Fruit fly (Drosophila melanogaster) whole organism, embryonic: ENCODE data around the gene Mst85C.
A peak's percentile ranks its signal among the peaks of the same experiment; 100 is the strongest.

Source experiments
- Atf3 ChIP-seq: fragments of 200-800 bp; sonication (Bioruptor generic); optimal IDR thresholded peaks from 3 replicates; lab custom pipeline; 2016; ENCODE audit warnings: missing biosample characterization, missing genetic modification characterization
- B-H2 ChIP-seq: fragments of 200-800 bp; sonication (Bioruptor generic); optimal IDR thresholded peaks from 2 replicates; lab custom pipeline; 2018; ENCODE audit warnings: missing biosample characterization, mild to moderate bottlenecking, missing genetic modification characterization
- Bteb2 ChIP-seq: fragments of 200-800 bp; sonication (Bioruptor generic); optimal IDR thresholded peaks from 2 replicates; lab custom pipeline; 2016; ENCODE audit warnings: missing biosample characterization, missing genetic modification characterization
- CG11560 ChIP-seq: fragments of 200-800 bp; sonication (Bioruptor generic); IDR thresholded peaks from 3 replicates; pipeline ENCODE4 v1.3.6; 2022; ENCODE audit warnings: missing biosample characterization, missing genetic modification characterization
- CG12942 ChIP-seq: fragments of 200-800 bp; sonication (Bioruptor generic); optimal IDR thresholded peaks from 3 replicates; lab custom pipeline; 2016; ENCODE audit warnings: missing biosample characterization, missing genetic modification characterization
- CG1792 ChIP-seq: fragments of 200-800 bp; sonication (Bioruptor generic); optimal IDR thresholded peaks from 2 replicates; lab custom pipeline; 2016; ENCODE audit warnings: missing biosample characterization, missing genetic modification characterization
- CG18011 ChIP-seq: fragments of 200-800 bp; sonication (Bioruptor generic); optimal IDR thresholded peaks from 2 replicates; lab custom pipeline; 2017; ENCODE audit warnings: missing biosample characterization, missing genetic modification characterization, mild to moderate bottlenecking, moderate library complexity, missing genotype
- CG2120 ChIP-seq: fragments of 200-800 bp; sonication (Bioruptor generic); optimal IDR thresholded peaks from 3 replicates; lab custom pipeline; 2016; ENCODE audit warnings: missing biosample characterization, missing genetic modification characterization
- CG3838 ChIP-seq: fragments of 200-800 bp; sonication (Bioruptor generic); optimal IDR thresholded peaks from 3 replicates; lab custom pipeline; 2016; ENCODE audit warnings: missing biosample characterization, missing genetic modification characterization
- CG6689 ChIP-seq: fragments of 200-800 bp; sonication (Bioruptor generic); IDR thresholded peaks from 2 replicates; pipeline ENCODE4 v1.3.6; 2022; ENCODE audit warnings: missing biosample characterization, missing genetic modification characterization
- CG6791 ChIP-seq: fragments of 200-800 bp; sonication (Bioruptor generic); IDR thresholded peaks from 3 replicates; pipeline ENCODE4 v1.3.6; 2022; ENCODE audit warnings: missing biosample characterization, missing genetic modification characterization; ENCODE audit not compliant: partially characterized antibody
- CG8281 ChIP-seq: fragments of 200-800 bp; sonication (Bioruptor generic); optimal IDR thresholded peaks from 2 replicates; lab custom pipeline; 2018; ENCODE audit warnings: missing biosample characterization, mild to moderate bottlenecking, missing genetic modification characterization, moderate library complexity
- CG9215 ChIP-seq: fragments of 200-800 bp; sonication (Bioruptor generic); IDR thresholded peaks from 2 replicates; pipeline ENCODE4 v1.3.6; 2022; ENCODE audit warnings: missing biosample characterization, missing genetic modification characterization
- CG9932 ChIP-seq: fragments of 200-800 bp; sonication (Bioruptor generic); IDR thresholded peaks from 2 replicates; pipeline ENCODE4 v1.3.6; 2022; ENCODE audit warnings: missing biosample characterization, missing genetic modification characterization
- CHES-1-like ChIP-seq: fragments of 200-800 bp; sonication (Bioruptor generic); optimal IDR thresholded peaks from 2 replicates; lab custom pipeline; 2016; ENCODE audit warnings: missing biosample characterization, missing genetic modification characterization
- Dip2 ChIP-seq: fragments of 200-800 bp; sonication (Bioruptor generic); IDR thresholded peaks from 2 replicates; pipeline ENCODE4 v1.3.6; 2022; ENCODE audit warnings: missing biosample characterization, missing genetic modification characterization
- Ets65A ChIP-seq: fragments of 200-800 bp; sonication (Bioruptor generic); peaks from one replicate; lab custom pipeline; 2016; ENCODE audit warnings: missing biosample characterization, missing genetic modification characterization
- H2.0 ChIP-seq: fragments of 200-800 bp; sonication (Bioruptor generic); IDR thresholded peaks from 2 replicates; pipeline ENCODE4 v1.3.6; 2022; ENCODE audit warnings: missing biosample characterization, missing genetic modification characterization
- Hey ChIP-seq: fragments of 200-800 bp; sonication (Bioruptor generic); optimal IDR thresholded peaks from 3 replicates; lab custom pipeline; 2018; ENCODE audit warnings: missing biosample characterization, mild to moderate bottlenecking, missing genetic modification characterization
- Hr78 ChIP-seq, 2 experiments: fragments of 200-800 bp in 1 of 2; fragments of >200 bp in 1 of 2; sonication (Bioruptor generic) in 1 of 2; optimal IDR thresholded peaks; 2 replicates each; lab custom pipeline; 2017 to 2019; ENCODE audit warnings: missing biosample characterization in 2 of 2, missing genetic modification characterization in 2 of 2, mild to moderate bottlenecking in 1 of 2, moderate library complexity in 1 of 2
- Mrtf ChIP-seq: fragments of 200-800 bp; sonication (Bioruptor generic); IDR thresholded peaks from 3 replicates; pipeline ENCODE4 v1.3.6; 2022; ENCODE audit warnings: missing biosample characterization, missing genetic modification characterization
- Oli ChIP-seq: fragments of 200-800 bp; sonication (Bioruptor generic); optimal IDR thresholded peaks from 2 replicates; lab custom pipeline; 2018; ENCODE audit warnings: missing biosample characterization, mild to moderate bottlenecking, missing genetic modification characterization, moderate library complexity
- Side ChIP-seq: fragments of 200-800 bp; sonication (Bioruptor generic); optimal IDR thresholded peaks from 2 replicates; lab custom pipeline; 2016; ENCODE audit warnings: missing biosample characterization, missing genetic modification characterization
- Sin3A ChIP-seq: fragments of >200 bp; optimal IDR thresholded peaks from 2 replicates; lab custom pipeline; 2018
- Sry-β ChIP-seq: fragments of 200-800 bp; sonication (Bioruptor generic); optimal IDR thresholded peaks from 2 replicates; lab custom pipeline; 2018; ENCODE audit warnings: missing biosample characterization, mild to moderate bottlenecking, missing genetic modification characterization, moderate library complexity
- ase ChIP-seq: fragments of 200-800 bp; sonication (Bioruptor generic); IDR thresholded peaks from 3 replicates; pipeline ENCODE4 v1.3.6; 2022; ENCODE audit warnings: missing biosample characterization, missing genetic modification characterization
- az2 ChIP-seq: fragments of 200-800 bp; sonication (Bioruptor generic); optimal IDR thresholded peaks from 3 replicates; lab custom pipeline; 2016; ENCODE audit warnings: missing biosample characterization, missing genetic modification characterization
- bab2 ChIP-seq: fragments of 200-800 bp; sonication (Bioruptor generic); optimal IDR thresholded peaks from 2 replicates; lab custom pipeline; 2016; ENCODE audit warnings: missing biosample characterization, missing genetic modification characterization
- crp ChIP-seq, 2 experiments: fragments of 200-800 bp; sonication (Bioruptor generic); optimal IDR thresholded peaks; 2 replicates in 1 of 2; 3 replicates in 1 of 2; lab custom pipeline; 2017; ENCODE audit warnings: missing biosample characterization in 2 of 2, missing genetic modification characterization in 2 of 2, mild to moderate bottlenecking in 1 of 2, moderate library complexity in 1 of 2
- emc ChIP-seq: fragments of 200-800 bp; sonication (Bioruptor generic); optimal IDR thresholded peaks from 2 replicates; lab custom pipeline; 2016; ENCODE audit warnings: missing biosample characterization, missing genetic modification characterization
- en ChIP-seq: fragments of 200-800 bp; sonication (Bioruptor generic); optimal IDR thresholded peaks from 2 replicates; lab custom pipeline; 2016; ENCODE audit warnings: missing biosample characterization, missing genetic modification characterization
- ewg ChIP-seq: fragments of 200-800 bp; sonication (Bioruptor generic); optimal IDR thresholded peaks from 3 replicates; lab custom pipeline; 2017; ENCODE audit warnings: mild to moderate bottlenecking, missing biosample characterization, missing genetic modification reagents, missing genetic modification characterization
- eyg ChIP-seq: fragments of 200-800 bp; sonication (Bioruptor generic); optimal IDR thresholded peaks from 3 replicates; lab custom pipeline; 2016; ENCODE audit warnings: missing biosample characterization, missing genetic modification characterization
- fu2 ChIP-seq: fragments of 200-800 bp; sonication (Bioruptor generic); optimal IDR thresholded peaks from 2 replicates; lab custom pipeline; 2016; ENCODE audit warnings: missing biosample characterization, missing genetic modification characterization
- gsb ChIP-seq: fragments of 200-800 bp; sonication (Bioruptor generic); IDR thresholded peaks from 2 replicates; pipeline ENCODE4 v1.3.6; 2022; ENCODE audit warnings: missing biosample characterization, missing genetic modification characterization
- gsb-n ChIP-seq: fragments of 200-800 bp; sonication (Bioruptor generic); optimal IDR thresholded peaks from 3 replicates; lab custom pipeline; 2018; ENCODE audit warnings: missing biosample characterization, mild to moderate bottlenecking, missing genetic modification characterization
- insv ChIP-seq, 2 experiments: fragments of 200-800 bp; sonication (Bioruptor generic); optimal IDR thresholded peaks; 3 replicates each; lab custom pipeline; 2016 to 2018; ENCODE audit warnings: missing biosample characterization in 2 of 2, missing genetic modification characterization in 2 of 2
- lilli ChIP-seq: fragments of 200-800 bp; sonication (Bioruptor generic); optimal IDR thresholded peaks from 3 replicates; lab custom pipeline; 2016; ENCODE audit warnings: missing biosample characterization, missing genetic modification characterization
- lola ChIP-seq, 3 experiments: fragments of >200 bp in 2 of 3; fragments of 200-800 bp in 1 of 3; sonication (Bioruptor generic) in 1 of 3; optimal IDR thresholded peaks; 2 replicates each; lab custom pipeline; 2017 to 2019; ENCODE audit warnings: missing biosample characterization in 3 of 3, missing genetic modification characterization in 3 of 3, mild to moderate bottlenecking in 1 of 3, moderate library complexity in 1 of 3
- nau ChIP-seq: fragments of 200-800 bp; sonication (Bioruptor generic); optimal IDR thresholded peaks from 3 replicates; lab custom pipeline; 2017; ENCODE audit warnings: missing biosample characterization, mild to moderate bottlenecking, missing genetic modification characterization, missing genetic modification reagents
- odd ChIP-seq: fragments of 200-800 bp; sonication (Bioruptor generic); optimal IDR thresholded peaks from 2 replicates; lab custom pipeline; 2017; ENCODE audit warnings: missing biosample characterization, mild to moderate bottlenecking, missing genetic modification characterization
- pzg ChIP-seq: fragments of 200-800 bp; sonication (Bioruptor generic); optimal IDR thresholded peaks from 3 replicates; lab custom pipeline; 2018; ENCODE audit warnings: missing biosample characterization, mild to moderate bottlenecking, missing genetic modification characterization, moderate library complexity
- rib ChIP-seq: fragments of 200-800 bp; sonication (Bioruptor generic); IDR thresholded peaks from 2 replicates; pipeline ENCODE4 v1.3.6; 2022; ENCODE audit warnings: missing biosample characterization, missing genetic modification characterization
- sc ChIP-seq, 3 experiments: fragments of >200 bp in 2 of 3; fragments of 200-800 bp in 1 of 3; sonication (Bioruptor generic) in 1 of 3; optimal IDR thresholded peaks; 2 replicates in 2 of 3; 3 replicates in 1 of 3; lab custom pipeline; 2017; ENCODE audit warnings: mild to moderate bottlenecking in 1 of 3, missing biosample characterization in 1 of 3, missing genetic modification characterization in 1 of 3, missing genetic modification reagents in 1 of 3
- scrt ChIP-seq: fragments of 200-800 bp; sonication (Bioruptor generic); optimal IDR thresholded peaks from 2 replicates; lab custom pipeline; 2018; ENCODE audit warnings: missing biosample characterization, mild to moderate bottlenecking, missing genetic modification characterization, moderate library complexity
- shn ChIP-seq: fragments of 200-800 bp; sonication (Bioruptor generic); optimal IDR thresholded peaks from 3 replicates; lab custom pipeline; 2016; ENCODE audit warnings: missing biosample characterization, missing genetic modification characterization
- stc ChIP-seq: fragments of 200-800 bp; sonication (Bioruptor generic); IDR thresholded peaks from 2 replicates; pipeline ENCODE4 v1.3.6; 2022; ENCODE audit warnings: missing biosample characterization, missing genetic modification characterization
- unpg ChIP-seq: fragments of 200-800 bp; sonication (Bioruptor generic); optimal IDR thresholded peaks from 3 replicates; lab custom pipeline; 2018; ENCODE audit warnings: missing biosample characterization, mild to moderate bottlenecking, missing genetic modification characterization, moderate library complexity
- yki ChIP-seq: fragments of >200 bp; optimal IDR thresholded peaks from 3 replicates; lab custom pipeline; 2018
- zen2 ChIP-seq: fragments of 200-800 bp; sonication (Bioruptor generic); IDR thresholded peaks from 3 replicates; pipeline ENCODE4 v1.3.6; 2022; ENCODE audit warnings: missing biosample characterization, missing genetic modification characterization; ENCODE audit not compliant: partially characterized antibody

Gene Mst85C

dm6 chr3R:9031797-9032418, 16.5 kb upstream of the Mst85C start (continued):
- TF ChIP-seq Hr78 (GFP tag; optimal IDR thresholded peaks at IDR 0.05; lab: Kevin White, UChicago): peak in 1 of 2 experiments; percentile 46
- peak; percentile 50; the same call in 1 of the 2 replicates for TF ChIP-seq rib (GFP tag; lab: Robert Waterston, UW)
- peak; percentile 80 for TF ChIP-seq nau (GFP tag; lab: Kevin White, UChicago)
- peak; percentile 85 for TF ChIP-seq Side (GFP tag; lab: Kevin White, UChicago)
- peak; percentile 79 for TF ChIP-seq CG9215 (GFP tag; lab: Robert Waterston, UW)
- TF ChIP-seq ase (GFP tag; lab: Robert Waterston, UW): peak; percentile 89
- TF ChIP-seq B-H2 (GFP tag; lab: Kevin White, UChicago): no peak
- TF ChIP-seq emc (GFP tag; lab: Kevin White, UChicago): peak; percentile 67
- peak; percentile 69; the same call in 2 of the 3 replicates for TF ChIP-seq CG11560 (tag; lab: Robert Waterston, UW)
- TF ChIP-seq fu2 (GFP tag; lab: Kevin White, UChicago): peak; percentile 70
- peak; percentile 94 for TF ChIP-seq stc (GFP tag; lab: Robert Waterston, UW)
- TF ChIP-seq shn (GFP tag; lab: Kevin White, UChicago): peak; percentile 74
- peak; percentile 70 for TF ChIP-seq CG8281 (tag; lab: Kevin White, UChicago)
- TF ChIP-seq ewg (GFP tag; lab: Kevin White, UChicago): peak; percentile 86
- peak; percentile 85 for TF ChIP-seq Ets65A (GFP tag; lab: Kevin White, UChicago)
- peak; percentile 80 for TF ChIP-seq CG12942 (GFP tag; lab: Kevin White, UChicago)
- peak; percentile 92 for TF ChIP-seq CG2120 (GFP tag; lab: Kevin White, UChicago)
- peak; percentile 49 for TF ChIP-seq CG1792 (GFP tag; lab: Kevin White, UChicago)
- peak in 1 of 2 experiments; percentile 3 for TF ChIP-seq insv (GFP tag; optimal IDR thresholded peaks at IDR 0.05; lab: Kevin White, UChicago)
- TF ChIP-seq Bteb2 (GFP tag; lab: Kevin White, UChicago): peak; percentile 79
- TF ChIP-seq sc (optimal IDR thresholded peaks at IDR 0.05; lab: Kevin White, UChicago): no peak
- TF ChIP-seq sc (GFP tag; optimal IDR thresholded peaks at IDR 0.05; lab: Kevin White, UChicago): peak; percentile 61
- TF ChIP-seq Oli (tag; lab: Kevin White, UChicago): peak; percentile 91
- peak; percentile 69 for TF ChIP-seq odd (GFP tag; lab: Kevin White, UChicago)
- peak; percentile 89 for TF ChIP-seq CG6689 (GFP tag; lab: Robert Waterston, UW)
- peak; percentile 79 for TF ChIP-seq Atf3
- TF ChIP-seq pzg (GFP tag; lab: Kevin White, UChicago): peak; percentile 1
- TF ChIP-seq Sin3A (lab: Kevin White, UChicago): no peak
- TF ChIP-seq Sry-β (GFP tag; lab: Kevin White, UChicago): peak; percentile 32
- TF ChIP-seq CG9932 (GFP tag; lab: Robert Waterston, UW): peak; percentile 87
- TF ChIP-seq Hey (tag; lab: Kevin White, UChicago): peak; percentile 7
- TF ChIP-seq zen2 (GFP tag; lab: Robert Waterston, UW): no peak
- TF ChIP-seq crp (GFP tag; optimal IDR thresholded peaks at IDR 0.05; lab: Kevin White, UChicago): peak; percentile 13 to 41
- peak; percentile 81 for TF ChIP-seq az2
- peak; percentile 70 for TF ChIP-seq CG18011 (GFP tag; lab: Kevin White, UChicago)
- peak; percentile 73 for TF ChIP-seq scrt (GFP tag; lab: Kevin White, UChicago)
- TF ChIP-seq bab2: peak; percentile 70
- peak; percentile 94 for TF ChIP-seq lilli (GFP tag; lab: Kevin White, UChicago)
- peak; percentile 44 for TF ChIP-seq en (GFP tag; lab: Kevin White, UChicago)
- peak; percentile 74 for TF ChIP-seq eyg (GFP tag; lab: Kevin White, UChicago)
- peak; percentile 38; the same call in 1 of the 2 replicates for TF ChIP-seq Dip2
- TF ChIP-seq CG3838 (GFP tag; lab: Kevin White, UChicago): peak; percentile 71
- no peak for TF ChIP-seq yki (lab: Kevin White, UChicago)
- TF ChIP-seq gsb: peak; percentile 81
- TF ChIP-seq H2.0 (GFP tag; lab: Robert Waterston, UW): peak; percentile 91
- TF ChIP-seq gsb-n (tag; lab: Kevin White, UChicago): peak; percentile 77
- TF ChIP-seq lola (GFP tag; optimal IDR thresholded peaks at IDR 0.05; lab: Kevin White, UChicago): peak in 1 of 3 experiments; percentile 53
- TF ChIP-seq unpg: peak; percentile 91
- no peak for TF ChIP-seq CG6791 (GFP tag; lab: Robert Waterston, UW)
- peak; percentile 86 for TF ChIP-seq Mrtf
- peak; percentile 80 for TF ChIP-seq CHES-1-like (GFP tag; lab: Kevin White, UChicago)
